Fruit fly (Drosophila melanogaster) whole organism: ENCODE measurements around the gene CG11951.

ENCODE experiments used
- EcR ChIP-seq, 2 experiments: fragments of >200 bp; optimal IDR thresholded peaks; 2 replicates each; lab custom pipeline; 2017; ENCODE audit warnings: missing biosample characterization in 2 of 2, missing genetic modification characterization in 2 of 2, missing genetic modification reagents in 2 of 2
- usp ChIP-seq: fragments of >200 bp; optimal IDR thresholded peaks from 2 replicates; lab custom pipeline; 2017; ENCODE audit warnings: missing biosample characterization, missing genetic modification characterization, mixed read lengths

DNA sequence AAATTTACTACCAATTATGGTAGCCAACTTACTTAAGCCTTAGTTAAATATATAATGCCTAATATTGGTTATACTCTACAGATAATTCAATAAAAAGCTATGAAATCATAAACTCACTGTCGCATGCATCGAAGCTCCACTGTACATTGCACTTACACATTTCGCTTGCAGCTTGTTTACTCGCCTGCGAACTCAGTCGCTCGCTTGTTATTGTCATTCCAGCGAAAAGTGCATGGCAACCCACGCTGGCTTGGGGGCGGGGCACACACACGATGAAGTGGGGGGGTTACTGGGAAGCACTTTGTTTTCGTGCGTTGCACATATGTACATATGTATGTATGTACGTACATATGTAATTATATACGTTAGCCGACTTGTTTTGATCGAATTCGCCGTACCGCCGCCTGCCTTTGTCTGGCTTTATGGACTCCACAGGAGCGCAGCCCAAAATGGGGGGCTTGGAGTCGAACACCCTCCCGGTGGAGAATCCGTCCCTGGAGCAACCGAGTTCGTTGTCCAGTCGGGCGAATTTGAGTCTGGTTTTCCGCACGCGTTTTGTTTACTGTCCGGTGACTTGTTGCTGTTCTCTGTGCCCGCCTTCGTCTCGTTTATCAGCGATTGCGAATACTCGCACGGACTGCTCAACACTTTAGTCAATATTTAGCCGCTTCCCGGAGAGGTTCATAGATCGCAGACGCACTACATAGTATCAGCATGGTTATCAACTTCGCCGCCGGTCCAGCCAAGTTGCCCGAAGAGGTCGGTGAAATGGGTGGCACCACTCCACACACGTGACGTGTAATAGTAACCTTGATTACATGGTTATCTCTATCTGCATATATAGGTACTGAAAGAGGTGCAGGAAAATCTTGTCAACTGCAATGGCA is 38.5 kb downstream of the CG11951 start, which contains the start of gene CG11899:
- TF ChIP-seq EcR (GFP tag; optimal IDR thresholded peaks at IDR 0.05; lab: Kevin White, UChicago): peak; percentile 86 to 91
- TF ChIP-seq usp (GFP tag; lab: Kevin White, UChicago): no peak
